Fruit fly (Drosophila melanogaster): ENCODE results near the gene Alg14.

Alg14 gene

DNA sequence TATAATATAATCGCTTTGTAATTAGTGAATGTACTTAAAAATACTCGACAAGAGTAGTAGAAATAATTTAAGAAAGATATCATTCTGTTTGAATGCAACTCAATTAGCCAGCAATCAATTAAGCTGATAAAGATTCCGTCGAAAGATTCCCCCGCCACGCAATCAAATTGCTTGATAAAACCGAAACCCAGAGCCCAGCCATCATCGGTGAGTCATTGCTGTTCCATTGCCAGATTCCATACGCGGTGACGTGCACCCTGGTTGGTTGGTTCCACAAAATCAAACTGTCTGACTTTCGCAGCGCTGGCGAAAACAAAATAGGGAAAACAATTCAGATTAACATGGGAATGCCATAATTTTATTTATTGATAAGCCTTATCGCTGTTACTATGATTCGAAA, 7.4 kb upstream of the Alg14 start:
- peak; percentile 22 for TF ChIP-seq Nf-YC (tag; optimal IDR thresholded peaks at IDR 0.05)
- no peak for TF ChIP-seq CG6791 (GFP tag; IDR thresholded peaks at IDR 0.05; ENCODE audit: partially characterized antibody)
- peak; percentile 35; the same call in 1 of the 2 replicates for TF ChIP-seq GATAe (GFP tag; conservative IDR thresholded peaks at IDR 0.05)
- peak; percentile 94 for TF ChIP-seq pfk (GFP tag; optimal IDR thresholded peaks at IDR 0.05)
- no peak for TF ChIP-seq lmd (GFP tag; IDR thresholded peaks at IDR 0.05)
- no peak for TF ChIP-seq CG30431 (GFP tag; optimal IDR thresholded peaks at IDR 0.05)
- TF ChIP-seq CG10543 (GFP tag; optimal IDR thresholded peaks at IDR 0.05), result peak; percentile 31
- TF ChIP-seq Awh (GFP tag; IDR thresholded peaks at IDR 0.05), result 0 out of 2 replicates have a peak, but pooled peaks have one; percentile 16
- peak; percentile 85 for TF ChIP-seq CG34376 (GFP tag; optimal IDR thresholded peaks at IDR 0.05)
- peak; percentile 72 for TF ChIP-seq mirr (GFP tag; optimal IDR thresholded peaks at IDR 0.05)
- TF ChIP-seq kay (GFP tag; optimal IDR thresholded peaks at IDR 0.05), result peak; percentile 71
- 0 out of 4 replicates have a peak, but pooled peaks have one; percentile 46 for TF ChIP-seq chinmo (GFP tag; IDR thresholded peaks at IDR 0.05; ENCODE audit: partially characterized antibody)
- TF ChIP-seq sug (tag; optimal IDR thresholded peaks at IDR 0.05), result peak; percentile 67
- no peak for TF ChIP-seq CG3065 (GFP tag; optimal IDR thresholded peaks at IDR 0.05)
- TF ChIP-seq sd (tag; optimal IDR thresholded peaks at IDR 0.05), result peak; percentile 88
- peak; percentile 77 for TF ChIP-seq grn (GFP tag; optimal IDR thresholded peaks at IDR 0.05)
- TF ChIP-seq Med (GFP tag), result no peak
- TF ChIP-seq exex (tag; optimal IDR thresholded peaks at IDR 0.05), result peak; percentile 99
- TF ChIP-seq Pdp1 (GFP tag; optimal IDR thresholded peaks at IDR 0.05), result peak in 1 of 2 experiments; percentile 14

DNA sequence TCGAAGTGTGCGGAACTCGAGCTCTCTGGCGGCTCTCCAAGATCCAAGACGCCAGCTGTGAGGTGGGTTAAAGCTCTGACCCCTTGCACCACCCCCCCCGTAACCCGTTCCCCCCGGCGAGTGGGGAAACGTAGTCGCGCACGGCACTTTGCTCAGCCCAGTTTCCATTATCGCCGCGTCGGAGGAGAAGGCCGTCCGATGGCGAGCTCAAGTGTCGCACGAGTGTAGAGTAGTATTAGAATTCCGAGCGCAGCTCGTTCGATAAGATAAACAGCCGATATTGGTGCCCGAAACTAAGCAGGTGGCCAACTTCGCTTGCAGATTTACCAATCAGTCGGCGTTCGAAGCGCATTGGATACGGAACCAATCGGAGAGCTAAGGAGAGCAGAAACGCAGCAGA, 6.6 kb upstream of the Alg14 start:
- peak in 1 of 2 experiments; percentile 35 for TF ChIP-seq crp (GFP tag; optimal IDR thresholded peaks at IDR 0.05)
- peak; percentile 24; the same call in 1 of the 2 replicates for TF ChIP-seq amos (GFP tag; IDR thresholded peaks at IDR 0.05; ENCODE audit: partially characterized antibody)
- TF ChIP-seq abd-A (tag; optimal IDR thresholded peaks at IDR 0.05), result no peak
- peak; percentile 26 for TF ChIP-seq cwo (GFP tag; optimal IDR thresholded peaks at IDR 0.05)
- no peak for TF ChIP-seq CG6854 (GFP tag; optimal IDR thresholded peaks at IDR 0.05)
- TF ChIP-seq chinmo (GFP tag; IDR thresholded peaks at IDR 0.05; ENCODE audit: partially characterized antibody), result peak; percentile 94
- TF ChIP-seq exex (tag; optimal IDR thresholded peaks at IDR 0.05), result peak; percentile 44
- TF ChIP-seq CG34376 (GFP tag; optimal IDR thresholded peaks at IDR 0.05), result peak; percentile 84
- no peak for TF ChIP-seq run (tag; optimal IDR thresholded peaks at IDR 0.05)
- TF ChIP-seq Adf1 (GFP tag; IDR thresholded peaks at IDR 0.05), result peak; percentile 60
- TF ChIP-seq CTCF (GFP tag; optimal IDR thresholded peaks at IDR 0.05), result no peak
- TF ChIP-seq toy (GFP tag; IDR thresholded peaks at IDR 0.05), result no peak
- no peak for TF ChIP-seq CG11093 (GFP tag; IDR thresholded peaks at IDR 0.05)
- TF ChIP-seq fu2 (GFP tag; optimal IDR thresholded peaks at IDR 0.05), result no peak
- no peak for TF ChIP-seq pzg (GFP tag; optimal IDR thresholded peaks at IDR 0.05)
- no peak for TF ChIP-seq CG8281 (tag; optimal IDR thresholded peaks at IDR 0.05)
- TF ChIP-seq HmgZ (tag; optimal IDR thresholded peaks at IDR 0.05), result peak; percentile 22
- TF ChIP-seq CG10209 (GFP tag; optimal IDR thresholded peaks at IDR 0.05), result no peak
- TF ChIP-seq Hr51 (GFP tag; optimal IDR thresholded peaks at IDR 0.05), result no peak
- 0 out of 3 replicates have a peak, but pooled peaks have one; percentile 5 for TF ChIP-seq sr (GFP tag; IDR thresholded peaks at IDR 0.05)
- TF ChIP-seq Six4 (GFP tag; optimal IDR thresholded peaks at IDR 0.05), result no peak
- TF ChIP-seq GATAe (GFP tag; conservative IDR thresholded peaks at IDR 0.05), result peak; percentile 51; the same call in 1 of the 2 replicates
- TF ChIP-seq grau (tag; optimal IDR thresholded peaks at IDR 0.05), result no peak
- peak; percentile 96 for TF ChIP-seq crol (GFP tag; IDR thresholded peaks at IDR 0.05)
- peak; percentile 68 for TF ChIP-seq sug (tag; optimal IDR thresholded peaks at IDR 0.05)
- TF ChIP-seq CG10543 (GFP tag; optimal IDR thresholded peaks at IDR 0.05), result peak; percentile 89
- peak; percentile 35 for TF ChIP-seq Nf-YC (tag; optimal IDR thresholded peaks at IDR 0.05)
- peak; percentile 14; the same call in 1 of the 2 replicates for TF ChIP-seq CG13287 (GFP tag; IDR thresholded peaks at IDR 0.05; ENCODE audit: partially characterized antibody)
- peak in 1 of 2 experiments; percentile 98 for TF ChIP-seq Hr78 (GFP tag; optimal IDR thresholded peaks at IDR 0.05)
- TF ChIP-seq Deaf1 (tag; optimal IDR thresholded peaks at IDR 0.05), result peak; percentile 89
- no peak for TF ChIP-seq Fer2 (tag; optimal IDR thresholded peaks at IDR 0.05)
- TF ChIP-seq ci (GFP tag; IDR thresholded peaks at IDR 0.05), result 0 out of 3 replicates have a peak, but pooled peaks have one; percentile 34
- peak; percentile 41; the same call in 1 of the 2 replicates for TF ChIP-seq Bgb (GFP tag; IDR thresholded peaks at IDR 0.05; ENCODE audit: partially characterized antibody)
- no peak for TF ChIP-seq CG17328 (GFP tag; IDR thresholded peaks at IDR 0.05)
- TF ChIP-seq Scr (GFP tag; IDR thresholded peaks at IDR 0.05; ENCODE audit: partially characterized antibody), result 0 out of 2 replicates have a peak, but pooled peaks have one; percentile 12
